Worm (Caenorhabditis elegans): ENCODE results near the gene F37C4.5.

F37C4.5 gene

ce11 chrIV:3867252-3867651, 6.4 kb downstream of the F37C4.5 start, which contains the start of gene F37C4.4:
Gene F37C4.4, plus strand, starts transcription at chrIV:3867309.
- TF ChIP-seq C38D4.7 (GFP tag; optimal IDR thresholded peaks at IDR 0.05) (no peak), ceh-2 (tag; optimal IDR thresholded peaks at IDR 0.05) (no peak), tbx-7 (tag; optimal IDR thresholded peaks at IDR 0.05) (no peak), syd-9 (tag; optimal IDR thresholded peaks at IDR 0.05) (no peak), pag-3 (tag; optimal IDR thresholded peaks at IDR 0.05; ENCODE audit: borderline replicate concordance) (no peak), ttx-3 (tag; optimal IDR thresholded peaks at IDR 0.05) (no peak), unc-42 (tag; optimal IDR thresholded peaks at IDR 0.05) (no peak), ceh-9 (tag; optimal IDR thresholded peaks at IDR 0.05) (no peak), nhr-232 (tag; optimal IDR thresholded peaks at IDR 0.05) (no peak), ceh-34 (tag; optimal IDR thresholded peaks at IDR 0.05) (no peak), ceh-30 (tag; optimal IDR thresholded peaks at IDR 0.05) (no peak), elt-2 (tag; optimal IDR thresholded peaks at IDR 0.05) (no peak), madf-2 (tag; optimal IDR thresholded peaks at IDR 0.05) (no peak), hlh-8 (tag; optimal IDR thresholded peaks at IDR 0.05) (no peak), K02D7.2 (tag; optimal IDR thresholded peaks at IDR 0.05) (no peak), ceh-22 (tag; optimal IDR thresholded peaks at IDR 0.05) (no peak), che-1 (tag; optimal IDR thresholded peaks at IDR 0.05) (no peak), nfya-1 (tag; optimal IDR thresholded peaks at IDR 0.05) (no peak), hlh-30 (tag; optimal IDR thresholded peaks at IDR 0.05; ENCODE audit: insufficient read depth) (no peak)

- TF ChIP-seq lim-6 (tag; optimal IDR thresholded peaks at IDR 0.05) (no peak), pros-1 (tag; optimal IDR thresholded peaks at IDR 0.05) (no peak), zip-5 (tag; optimal IDR thresholded peaks at IDR 0.05) (no peak), hlh-8 (tag; optimal IDR thresholded peaks at IDR 0.05) (no peak), ceh-31 (tag; optimal IDR thresholded peaks at IDR 0.05) (no peak), sdc-2 (tag; optimal IDR thresholded peaks at IDR 0.05) (no peak), tbx-2 (tag; optimal IDR thresholded peaks at IDR 0.05) (no peak), nhr-232 (tag; optimal IDR thresholded peaks at IDR 0.05) (no peak), hlh-15 (tag; optimal IDR thresholded peaks at IDR 0.05) (no peak), Y22D7AL.16 (tag; optimal IDR thresholded peaks at IDR 0.05) (no peak), pqm-1 (tag; optimal IDR thresholded peaks at IDR 0.05) (no peak), fkh-10 (GFP tag; optimal IDR thresholded peaks at IDR 0.05) (no peak), npax-4 (tag; optimal IDR thresholded peaks at IDR 0.05) (no peak), pag-3 (tag; optimal IDR thresholded peaks at IDR 0.05; ENCODE audit: borderline replicate concordance) (no peak), F13H6.1 (tag; optimal IDR thresholded peaks at IDR 0.05) (no peak), fax-1 (tag; optimal IDR thresholded peaks at IDR 0.05) (no peak), tbx-7 (tag; optimal IDR thresholded peaks at IDR 0.05) (no peak), elt-4 (tag; optimal IDR thresholded peaks at IDR 0.05) (no peak)
Measured at ce11 chrIV:3866018-3866417, 7.6 kb downstream of the F37C4.5 start.

- TF ChIP-seq K09A11.1 (tag; optimal IDR thresholded peaks at IDR 0.05; ENCODE audit: insufficient read depth): no peak
- TF ChIP-seq unc-55 (GFP tag; optimal IDR thresholded peaks at IDR 0.05): no peak
- no peak for TF ChIP-seq tbx-7 (tag; optimal IDR thresholded peaks at IDR 0.05)
- no peak for TF ChIP-seq lim-6 (tag; optimal IDR thresholded peaks at IDR 0.05)
- TF ChIP-seq K02D7.2 (tag; optimal IDR thresholded peaks at IDR 0.05): no peak
- no peak for TF ChIP-seq nhr-232 (tag; optimal IDR thresholded peaks at IDR 0.05)
- no peak for TF ChIP-seq ceh-34 (tag; optimal IDR thresholded peaks at IDR 0.05)
- no peak for TF ChIP-seq odd-2 (tag; optimal IDR thresholded peaks at IDR 0.05)
- TF ChIP-seq hlh-30 (tag; optimal IDR thresholded peaks at IDR 0.05; ENCODE audit: insufficient read depth): no peak
- TF ChIP-seq zip-5 (tag; optimal IDR thresholded peaks at IDR 0.05): no peak
- no peak for TF ChIP-seq ceh-24 (tag; optimal IDR thresholded peaks at IDR 0.05)
- TF ChIP-seq fkh-10 (GFP tag; optimal IDR thresholded peaks at IDR 0.05): no peak
- TF ChIP-seq ahr-1 (tag; optimal IDR thresholded peaks at IDR 0.05): no peak
- TF ChIP-seq gmeb-2 (tag; optimal IDR thresholded peaks at IDR 0.05): no peak
- TF ChIP-seq tbx-2 (tag; optimal IDR thresholded peaks at IDR 0.05): no peak
- TF ChIP-seq C08G9.2 (tag; optimal IDR thresholded peaks at IDR 0.05): no peak
Measured at ce11 chrIV:3864944-3865343, 8.7 kb downstream of the F37C4.5 start, which contains the start of gene aat-8. Gene aat-8, minus strand, starts transcription at chrIV:3865044.

Data from whole organism, late embryonic.